Worm (Caenorhabditis elegans) whole organism, L2 larva: ENCODE results near the gene acr-14.

Experiments used
- C34F6.9 ChIP-seq: fragments of 150-350 bp; optimal IDR thresholded peaks from 2 replicates; lab custom pipeline; 2014; ENCODE audit warnings: missing biosample characterization, missing genetic modification characterization
- F13H6.1 ChIP-seq: sonication (generic microtip); optimal IDR thresholded peaks from 2 replicates; lab custom pipeline; 2016; ENCODE audit warnings: missing genetic modification characterization, missing compliant biosample characterization
- R02D3.7 ChIP-seq: fragments of 150-350 bp; optimal IDR thresholded peaks from 2 replicates; lab custom pipeline; 2014; ENCODE audit warnings: missing biosample characterization, missing genetic modification characterization
- Y55F3AM.14 ChIP-seq: fragments of 200-800 bp; sonication (Bioruptor generic); optimal IDR thresholded peaks from 2 replicates; lab custom pipeline; 2018; ENCODE audit warnings: mild to moderate bottlenecking, missing genetic modification characterization, missing compliant biosample characterization
- ZK546.5 ChIP-seq: sonication (generic microtip); optimal IDR thresholded peaks from 2 replicates; lab custom pipeline; 2017; ENCODE audit warnings: missing biosample characterization, missing genetic modification characterization
- alr-1 ChIP-seq: fragments of 150-350 bp; optimal IDR thresholded peaks from 2 replicates; lab custom pipeline; 2014; ENCODE audit warnings: missing biosample characterization, missing genetic modification characterization
- aly-2 ChIP-seq: fragments of 150-350 bp; optimal IDR thresholded peaks from 2 replicates; lab custom pipeline; 2014; ENCODE audit warnings: missing biosample characterization, missing genetic modification characterization
- ama-1 ChIP-seq: fragments of 150-350 bp; optimal IDR thresholded peaks from 2 replicates; lab custom pipeline; 2018; ENCODE audit warnings: inconsistent platforms
- blmp-1 ChIP-seq: sonication (generic microtip); optimal IDR thresholded peaks from 2 replicates; lab custom pipeline; 2017; ENCODE audit warnings: missing genetic modification characterization, mild to moderate bottlenecking, missing compliant biosample characterization, antibody characterized with exemption, moderate library complexity; ENCODE audit not compliant: insufficient read depth
- ceh-16 ChIP-seq: fragments of 150-350 bp; optimal IDR thresholded peaks from 2 replicates; lab custom pipeline; 2014; ENCODE audit warnings: missing biosample characterization, missing genetic modification characterization
- ceh-82 ChIP-seq: fragments of 150-350 bp; optimal IDR thresholded peaks from 2 replicates; lab custom pipeline; 2014; ENCODE audit warnings: missing biosample characterization, missing genetic modification characterization
- crh-2 ChIP-seq: sonication (generic microtip); optimal IDR thresholded peaks from 2 replicates; lab custom pipeline; 2017; ENCODE audit warnings: missing biosample characterization, missing genetic modification characterization
- dmd-4 ChIP-seq: sonication (generic microtip); optimal IDR thresholded peaks from 2 replicates; lab custom pipeline; 2017; ENCODE audit warnings: missing biosample characterization, missing genetic modification characterization
- egl-27 ChIP-seq: sonication (generic microtip); optimal IDR thresholded peaks from 3 replicates; lab custom pipeline; 2017; ENCODE audit warnings: missing biosample characterization, missing genetic modification reagents, missing genetic modification characterization
- elt-1 ChIP-seq: fragments of 150-350 bp; optimal IDR thresholded peaks from 2 replicates; lab custom pipeline; 2014; ENCODE audit warnings: missing biosample characterization, missing genetic modification characterization
- elt-3 ChIP-seq: sonication (generic microtip); optimal IDR thresholded peaks from 2 replicates; lab custom pipeline; 2017; ENCODE audit warnings: missing biosample characterization, missing genetic modification characterization
- fos-1 ChIP-seq: fragments of 150-350 bp; optimal IDR thresholded peaks from 2 replicates; lab custom pipeline; 2014; ENCODE audit warnings: missing biosample characterization, missing genetic modification characterization
- gmeb-1 ChIP-seq: fragments of 150-350 bp; optimal IDR thresholded peaks from 2 replicates; lab custom pipeline; 2014; ENCODE audit warnings: missing biosample characterization, missing genetic modification characterization
- lin-11 ChIP-seq: fragments of 150-350 bp; sonication (generic microtip); optimal IDR thresholded peaks from 2 replicates; lab custom pipeline; 2014; ENCODE audit warnings: missing biosample characterization, missing genetic modification characterization, inconsistent platforms, mixed read lengths
- lin-13 ChIP-seq: fragments of 150-350 bp; optimal IDR thresholded peaks from 2 replicates; lab custom pipeline; 2014; ENCODE audit warnings: missing biosample characterization, missing genetic modification reagents, missing genetic modification characterization
- lin-39 ChIP-seq: fragments of 150-350 bp; optimal IDR thresholded peaks from 2 replicates; lab custom pipeline; 2014; ENCODE audit warnings: missing biosample characterization, missing genetic modification reagents, missing genetic modification characterization
- lsy-2 ChIP-seq, 2 experiments: fragments of 150-350 bp in 1 of 2; sonication (generic microtip) in 1 of 2; optimal IDR thresholded peaks; 2 replicates each; lab custom pipeline; 2014 to 2017; ENCODE audit warnings: missing biosample characterization in 2 of 2, missing genetic modification characterization in 2 of 2
- mab-5 ChIP-seq: fragments of 150-350 bp; optimal IDR thresholded peaks from 2 replicates; lab custom pipeline; 2014; ENCODE audit warnings: missing biosample characterization, missing genetic modification characterization
- mbf-1 ChIP-seq: sonication (generic microtip); optimal IDR thresholded peaks from 2 replicates; lab custom pipeline; 2017; ENCODE audit warnings: missing biosample characterization, missing genetic modification characterization
- mdl-1 ChIP-seq, 2 experiments: fragments of 150-350 bp in 1 of 2; sonication (generic microtip) in 1 of 2; optimal IDR thresholded peaks; 2 replicates each; lab custom pipeline; 2017; ENCODE audit warnings: missing biosample characterization in 2 of 2, missing genetic modification characterization in 2 of 2
- nhr-10 ChIP-seq: sonication (generic microtip); optimal IDR thresholded peaks from 2 replicates; lab custom pipeline; 2017; ENCODE audit warnings: missing biosample characterization, missing genetic modification characterization
- nhr-11 ChIP-seq: fragments of 150-350 bp; optimal IDR thresholded peaks from 2 replicates; lab custom pipeline; 2014; ENCODE audit warnings: missing biosample characterization, missing genetic modification characterization
- nhr-12 ChIP-seq: fragments of 150-350 bp; optimal IDR thresholded peaks from 2 replicates; lab custom pipeline; 2014; ENCODE audit warnings: missing biosample characterization, missing genetic modification characterization
- nhr-129 ChIP-seq: fragments of 150-350 bp; optimal IDR thresholded peaks from 2 replicates; lab custom pipeline; 2014; ENCODE audit warnings: missing biosample characterization, missing genetic modification characterization
- nhr-21 ChIP-seq: fragments of 150-350 bp; optimal IDR thresholded peaks from 2 replicates; lab custom pipeline; 2014; ENCODE audit warnings: missing biosample characterization, missing genetic modification characterization
- nhr-23 ChIP-seq: fragments of 150-350 bp; optimal IDR thresholded peaks from 2 replicates; lab custom pipeline; 2014; ENCODE audit warnings: missing biosample characterization, missing genetic modification reagents, missing genetic modification characterization
- nhr-237 ChIP-seq: fragments of 150-350 bp; optimal IDR thresholded peaks from 2 replicates; lab custom pipeline; 2014; ENCODE audit warnings: missing biosample characterization, missing genetic modification characterization
- nhr-25 ChIP-seq: fragments of 150-350 bp; sonication (generic microtip); optimal IDR thresholded peaks from 3 replicates; lab custom pipeline; 2014; ENCODE audit warnings: missing biosample characterization, missing genetic modification characterization
- nhr-6 ChIP-seq: fragments of 150-350 bp; optimal IDR thresholded peaks from 2 replicates; lab custom pipeline; 2014; ENCODE audit warnings: missing biosample characterization, missing genetic modification characterization
- nhr-77 ChIP-seq: fragments of 150-350 bp; optimal IDR thresholded peaks from 2 replicates; lab custom pipeline; 2014; ENCODE audit warnings: missing biosample characterization, missing genetic modification characterization
- peb-1 ChIP-seq: fragments of 150-350 bp; optimal IDR thresholded peaks from 2 replicates; lab custom pipeline; 2014; ENCODE audit warnings: missing biosample characterization, missing genetic modification characterization
- sem-4 ChIP-seq: fragments of 150-350 bp; optimal IDR thresholded peaks from 2 replicates; lab custom pipeline; 2014; ENCODE audit warnings: missing biosample characterization, missing genetic modification reagents, missing genetic modification characterization
- skn-1 ChIP-seq: sonication (generic microtip); optimal IDR thresholded peaks from 2 replicates; lab custom pipeline; 2017; ENCODE audit warnings: missing biosample characterization, missing genetic modification characterization
- sma-3 ChIP-seq: sonication (generic microtip); optimal IDR thresholded peaks from 2 replicates; lab custom pipeline; 2016; ENCODE audit warnings: missing genetic modification reagents, missing genetic modification characterization, missing compliant biosample characterization
- sma-9 ChIP-seq, 2 experiments: fragments of 150-350 bp in 1 of 2; sonication (generic microtip) in 1 of 2; optimal IDR thresholded peaks; 2 replicates each; lab custom pipeline; 2014 to 2016; ENCODE audit warnings: missing genetic modification characterization in 2 of 2, mild to moderate bottlenecking in 1 of 2, missing biosample characterization in 1 of 2, missing compliant biosample characterization in 1 of 2, missing genetic modification reagents in 1 of 2, moderate library complexity in 1 of 2
- snpc-4 ChIP-seq: fragments of 150-350 bp; optimal IDR thresholded peaks from 2 replicates; lab custom pipeline; 2014; ENCODE audit warnings: missing biosample characterization, missing genetic modification characterization
- unc-39 ChIP-seq: fragments of 150-350 bp; optimal IDR thresholded peaks from 2 replicates; lab custom pipeline; 2014; ENCODE audit warnings: missing biosample characterization, missing genetic modification characterization
- unc-55 ChIP-seq: fragments of 150-350 bp; sonication (generic microtip); optimal IDR thresholded peaks from 3 replicates; lab custom pipeline; 2014; ENCODE audit warnings: missing biosample characterization, missing genetic modification reagents, missing genetic modification characterization
- unc-62 ChIP-seq: fragments of 150-350 bp; optimal IDR thresholded peaks from 2 replicates; lab custom pipeline; 2014; ENCODE audit warnings: missing biosample characterization, missing genetic modification reagents, missing genetic modification characterization
- zag-1 ChIP-seq: fragments of 150-350 bp; optimal IDR thresholded peaks from 2 replicates; lab custom pipeline; 2014; ENCODE audit warnings: missing biosample characterization, missing genetic modification characterization
- ztf-1 ChIP-seq: fragments of 200-800 bp; sonication (Bioruptor generic); conservative IDR thresholded peaks from 2 replicates; pipeline ENCODE4 v1.3.6; 2022; ENCODE audit warnings: missing genetic modification characterization, missing compliant biosample characterization
- ztf-11 ChIP-seq: sonication (generic microtip); optimal IDR thresholded peaks from 2 replicates; lab custom pipeline; 2017; ENCODE audit warnings: missing biosample characterization, missing genetic modification characterization
- ztf-4 ChIP-seq: fragments of 150-350 bp; optimal IDR thresholded peaks from 2 replicates; lab custom pipeline; 2014; ENCODE audit warnings: missing biosample characterization, missing genetic modification characterization

Gene acr-14

ce11 chrII:8223422-8223821 is 46.4 kb upstream of the acr-14 start:
- TF ChIP-seq nhr-23 (tag; lab: Kevin White, UChicago) (no peak), C34F6.9 (tag; lab: Kevin White, UChicago) (no peak), ceh-82 (tag; lab: Kevin White, UChicago) (no peak)

ce11 chrII:8222309-8223065 is 45.5 kb upstream of the acr-14 start, which contains the start of gene dab-1:
TSS of gene dab-1 (plus strand) at chrII:8222386.
- peak in 1 of 2 experiments; percentile 29 for TF ChIP-seq mdl-1 (tag; optimal IDR thresholded peaks at IDR 0.05; lab: Kevin White, UChicago)
- no peak for TF ChIP-seq nhr-23 (tag; lab: Kevin White, UChicago)
- no peak for TF ChIP-seq aly-2 (tag; lab: Kevin White, UChicago)
- no peak for TF ChIP-seq elt-3 (tag; lab: Kevin White, UChicago)
- no peak for TF ChIP-seq nhr-10 (tag; lab: Kevin White, UChicago)
- TF ChIP-seq nhr-11 (tag; lab: Kevin White, UChicago), result no peak
- no peak for TF ChIP-seq peb-1
- TF ChIP-seq fos-1, result peak; percentile 35
- TF ChIP-seq ama-1 (lab: Kevin White, UChicago), result no peak
- no peak for TF ChIP-seq nhr-77 (tag; lab: Kevin White, UChicago)
- no peak for TF ChIP-seq nhr-237 (tag; lab: Kevin White, UChicago)
- peak; percentile 43 for TF ChIP-seq nhr-21
- TF ChIP-seq ceh-16, result no peak
- no peak for TF ChIP-seq lin-39 (tag; lab: Kevin White, UChicago)
- no peak for TF ChIP-seq skn-1 (tag; lab: Kevin White, UChicago)
- TF ChIP-seq nhr-6, result no peak
- TF ChIP-seq sem-4, result peak; percentile 61
- TF ChIP-seq R02D3.7, result no peak
- TF ChIP-seq ZK546.5 (tag; lab: Kevin White, UChicago), result no peak
- TF ChIP-seq nhr-12, result no peak
- no peak for TF ChIP-seq zag-1 (tag; lab: Kevin White, UChicago)
- no peak for TF ChIP-seq lin-11 (tag; lab: Kevin White, UChicago)
- TF ChIP-seq mab-5 (tag; lab: Kevin White, UChicago), result no peak
- no peak for TF ChIP-seq alr-1 (tag; lab: Kevin White, UChicago)
- no peak for TF ChIP-seq F13H6.1 (tag; lab: Kevin White, UChicago)
- peak in 1 of 2 experiments; percentile 32 for TF ChIP-seq lsy-2 (tag; optimal IDR thresholded peaks at IDR 0.05; lab: Kevin White, UChicago)
- TF ChIP-seq elt-1 (tag; lab: Kevin White, UChicago), result no peak
- no peak for TF ChIP-seq ztf-11 (tag; lab: Kevin White, UChicago)
- TF ChIP-seq nhr-129 (tag; lab: Kevin White, UChicago), result peak; percentile 68
- TF ChIP-seq lin-13 (GFP tag; lab: Kevin White, UChicago), result no peak
- no peak for TF ChIP-seq crh-2 (tag; lab: Kevin White, UChicago)
- no peak for TF ChIP-seq ztf-4 (tag; lab: Kevin White, UChicago)
- TF ChIP-seq blmp-1 (tag; lab: Kevin White, UChicago), result peak; percentile 10
- TF ChIP-seq dmd-4, result no peak
- no peak for TF ChIP-seq mbf-1 (tag; lab: Kevin White, UChicago)
- TF ChIP-seq C34F6.9 (tag; lab: Kevin White, UChicago), result peak; percentile 46
- TF ChIP-seq ceh-82 (tag; lab: Kevin White, UChicago), result no peak
- TF ChIP-seq snpc-4 (tag; lab: Kevin White, UChicago), result no peak
- no peak for TF ChIP-seq unc-62 (GFP tag; lab: Kevin White, UChicago)
- TF ChIP-seq unc-39 (tag; lab: Kevin White, UChicago), result no peak
- peak; percentile 28 for TF ChIP-seq unc-55 (GFP tag; lab: Kevin White, UChicago)
- no peak for TF ChIP-seq ztf-1 (GFP tag; lab: Robert Waterston, UW)
- peak; percentile 9 for TF ChIP-seq sma-3
- TF ChIP-seq egl-27 (tag; lab: Kevin White, UChicago), result no peak
- TF ChIP-seq Y55F3AM.14 (GFP tag; lab: Kevin White, UChicago), result no peak
- TF ChIP-seq sma-9 (GFP tag; optimal IDR thresholded peaks at IDR 0.05; lab: Kevin White, UChicago), result no peak
- no peak for TF ChIP-seq sma-9 (tag; optimal IDR thresholded peaks at IDR 0.05; lab: Kevin White, UChicago)
- no peak for TF ChIP-seq gmeb-1
- TF ChIP-seq nhr-25 (tag; lab: Kevin White, UChicago), result peak; percentile 86
